Worm (Caenorhabditis elegans) whole organism, L1 larva: ENCODE measurements around the gene sdf-9.
A peak's percentile ranks its signal among the peaks of the same experiment; 100 is the strongest.

Experiments used
- C04F5.9 ChIP-seq: sonication (generic microtip); optimal IDR thresholded peaks from 2 replicates; lab custom pipeline; 2016; ENCODE audit warnings: missing genetic modification characterization, missing compliant biosample characterization
- F16B12.6 ChIP-seq: fragments of 150-350 bp; optimal IDR thresholded peaks from 2 replicates; lab custom pipeline; 2014; ENCODE audit warnings: missing biosample characterization, missing genetic modification characterization
- aly-2 ChIP-seq: fragments of 150-350 bp; optimal IDR thresholded peaks from 2 replicates; lab custom pipeline; 2014; ENCODE audit warnings: missing biosample characterization, missing genetic modification characterization
- ama-1 ChIP-seq: fragments of 150-350 bp; optimal IDR thresholded peaks from 2 replicates; lab custom pipeline; 2014
- blmp-1 ChIP-seq: fragments of 150-350 bp; optimal IDR thresholded peaks from 2 replicates; lab custom pipeline; 2014; ENCODE audit warnings: missing biosample characterization, missing genetic modification characterization
- ceh-88 ChIP-seq: fragments of 200-800 bp; sonication (Bioruptor generic); IDR thresholded peaks from 2 replicates; pipeline ENCODE4 v1.3.6; 2022; ENCODE audit warnings: missing genetic modification characterization, missing compliant biosample characterization
- dpl-1 ChIP-seq, 3 experiments: fragments of 150-350 bp in 2 of 3; sonication (generic microtip) in 1 of 3; optimal IDR thresholded peaks; 2 replicates each; lab custom pipeline; 2014 to 2017; ENCODE audit warnings: missing biosample characterization in 3 of 3, missing genetic modification characterization in 3 of 3, missing genetic modification reagents in 3 of 3
- dsc-1 ChIP-seq: sonication (generic microtip); optimal IDR thresholded peaks from 2 replicates; lab custom pipeline; 2016; ENCODE audit warnings: mild to moderate bottlenecking, missing genetic modification characterization, missing compliant biosample characterization
- efl-1 ChIP-seq, 4 experiments: fragments of 150-350 bp; optimal IDR thresholded peaks in 3 of 4; peaks in 1 of 4; 1 replicate in 1 of 4; 2 replicates in 3 of 4; lab custom pipeline; 2014; ENCODE audit warnings: missing biosample characterization in 2 of 4, missing genetic modification characterization in 2 of 4, missing genetic modification reagents in 2 of 4
- efl-3 ChIP-seq: fragments of 200-800 bp; sonication (Bioruptor generic); optimal IDR thresholded peaks from 2 replicates; lab custom pipeline; 2018; ENCODE audit warnings: mild to moderate bottlenecking, missing genetic modification characterization, missing compliant biosample characterization
- egl-13 ChIP-seq: sonication (generic microtip); optimal IDR thresholded peaks from 2 replicates; lab custom pipeline; 2016; ENCODE audit warnings: missing genotype, missing genetic modification reagents, missing genetic modification characterization, missing compliant biosample characterization
- elt-2 ChIP-seq: sonication (generic microtip); optimal IDR thresholded peaks from 2 replicates; lab custom pipeline; 2016; ENCODE audit warnings: missing genetic modification characterization, mild to moderate bottlenecking, inconsistent platforms, missing compliant biosample characterization, missing genetic modification reagents
- fkh-4 ChIP-seq: sonication (generic microtip); optimal IDR thresholded peaks from 2 replicates; lab custom pipeline; 2016; ENCODE audit warnings: missing compliant biosample characterization, missing genetic modification characterization, borderline replicate concordance
- fkh-8 ChIP-seq: sonication (generic microtip); optimal IDR thresholded peaks from 2 replicates; lab custom pipeline; 2016; ENCODE audit warnings: mild to moderate bottlenecking, missing genetic modification characterization, missing compliant biosample characterization
- fos-1 ChIP-seq: fragments of 150-350 bp; optimal IDR thresholded peaks from 2 replicates; lab custom pipeline; 2014; ENCODE audit warnings: missing biosample characterization, missing genetic modification characterization
- grh-1 ChIP-seq: fragments of 200-800 bp; sonication (Bioruptor generic); IDR thresholded peaks from 2 replicates; pipeline ENCODE4 v1.3.6; 2022; ENCODE audit warnings: missing genetic modification reagents, missing genetic modification characterization, missing compliant biosample characterization
- hlh-17 ChIP-seq: fragments of 200-800 bp; sonication (Bioruptor generic); optimal IDR thresholded peaks from 2 replicates; lab custom pipeline; 2018; ENCODE audit warnings: missing genetic modification characterization, mild to moderate bottlenecking, missing compliant biosample characterization, moderate library complexity, borderline replicate concordance
- hlh-4 ChIP-seq: sonication (generic microtip); optimal IDR thresholded peaks from 2 replicates; lab custom pipeline; 2016; ENCODE audit warnings: mild to moderate bottlenecking, missing genetic modification characterization, missing compliant biosample characterization
- isw-1 ChIP-seq: fragments of 200-800 bp; sonication (Bioruptor generic); IDR thresholded peaks from 2 replicates; pipeline ENCODE4 v1.3.6; 2022; ENCODE audit warnings: missing genetic modification characterization, missing compliant biosample characterization
- jun-1 ChIP-seq: fragments of 150-350 bp; optimal IDR thresholded peaks from 2 replicates; lab custom pipeline; 2014; ENCODE audit warnings: missing biosample characterization, missing genetic modification reagents, missing genetic modification characterization
- lin-13 ChIP-seq: fragments of 150-350 bp; optimal IDR thresholded peaks from 2 replicates; lab custom pipeline; 2014; ENCODE audit warnings: missing biosample characterization, missing genetic modification reagents, missing genetic modification characterization
- lin-14 ChIP-seq: fragments of 200-800 bp; sonication (Bioruptor generic); optimal IDR thresholded peaks from 2 replicates; lab custom pipeline; 2018; ENCODE audit warnings: mild to moderate bottlenecking, missing genetic modification characterization, moderate library complexity, missing compliant biosample characterization
- lin-35 ChIP-seq, 2 experiments: fragments of 150-350 bp; optimal IDR thresholded peaks; 2 replicates each; lab custom pipeline; 2014; ENCODE audit warnings: missing biosample characterization in 2 of 2, missing genetic modification characterization in 2 of 2, missing genetic modification reagents in 2 of 2
- lsy-2 ChIP-seq, 2 experiments: fragments of 150-350 bp; optimal IDR thresholded peaks; 2 replicates each; lab custom pipeline; 2014; ENCODE audit warnings: missing biosample characterization in 2 of 2, missing genetic modification characterization in 2 of 2
- mep-1 ChIP-seq: fragments of 150-350 bp; optimal IDR thresholded peaks from 2 replicates; lab custom pipeline; 2014; ENCODE audit warnings: missing biosample characterization, missing genetic modification characterization
- nhr-19 ChIP-seq: fragments of 200-800 bp; sonication (Bioruptor generic); conservative IDR thresholded peaks from 2 replicates; pipeline ENCODE4 v1.3.6; 2022; ENCODE audit warnings: missing genetic modification characterization, missing compliant biosample characterization
- nhr-20 ChIP-seq: sonication (generic microtip); optimal IDR thresholded peaks from 2 replicates; lab custom pipeline; 2016; ENCODE audit warnings: mild to moderate bottlenecking, missing genetic modification characterization, missing compliant biosample characterization
- nhr-237 ChIP-seq: fragments of 150-350 bp; optimal IDR thresholded peaks from 2 replicates; lab custom pipeline; 2014; ENCODE audit warnings: missing biosample characterization, missing genetic modification characterization
- nhr-28 ChIP-seq: fragments of 150-350 bp; optimal IDR thresholded peaks from 2 replicates; lab custom pipeline; 2014; ENCODE audit warnings: missing biosample characterization, missing genetic modification characterization
- nhr-47 ChIP-seq: sonication (generic microtip); optimal IDR thresholded peaks from 2 replicates; lab custom pipeline; 2016; ENCODE audit warnings: mild to moderate bottlenecking, missing genetic modification characterization, moderate library complexity, missing compliant biosample characterization
- nhr-71 ChIP-seq: sonication (generic microtip); optimal IDR thresholded peaks from 2 replicates; lab custom pipeline; 2016; ENCODE audit warnings: mild to moderate bottlenecking, missing genetic modification characterization, moderate library complexity, missing compliant biosample characterization
- nhr-76 ChIP-seq: sonication (generic microtip); optimal IDR thresholded peaks from 2 replicates; lab custom pipeline; 2017; ENCODE audit warnings: missing biosample characterization, missing genetic modification characterization
- nhr-85 ChIP-seq: sonication (generic microtip); peaks from one replicate; lab custom pipeline; 2016; ENCODE audit warnings: missing genetic modification characterization, inconsistent platforms, missing compliant biosample characterization
- pax-3 ChIP-seq: fragments of 200-800 bp; sonication (Bioruptor generic); optimal IDR thresholded peaks from 2 replicates; lab custom pipeline; 2018; ENCODE audit warnings: mild to moderate bottlenecking, missing genetic modification characterization, moderate library complexity, missing compliant biosample characterization
- skn-1 ChIP-seq: fragments of 150-350 bp; optimal IDR thresholded peaks from 2 replicates; lab custom pipeline; 2014; ENCODE audit warnings: missing biosample characterization, missing genetic modification characterization
- snpc-4 ChIP-seq: fragments of 150-350 bp; optimal IDR thresholded peaks from 2 replicates; lab custom pipeline; 2014; ENCODE audit warnings: missing biosample characterization, missing genetic modification characterization
- snu-23 ChIP-seq: sonication (generic microtip); optimal IDR thresholded peaks from 2 replicates; lab custom pipeline; 2016; ENCODE audit warnings: missing genetic modification characterization, missing compliant biosample characterization
- sox-4 ChIP-seq: sonication (generic microtip); optimal IDR thresholded peaks from 2 replicates; lab custom pipeline; 2016; ENCODE audit warnings: missing genetic modification characterization, missing compliant biosample characterization
- sup-37 ChIP-seq: fragments of 200-800 bp; sonication (Bioruptor generic); optimal IDR thresholded peaks from 2 replicates; lab custom pipeline; 2018; ENCODE audit warnings: mild to moderate bottlenecking, missing genetic modification characterization, missing compliant biosample characterization
- tbx-2 ChIP-seq: sonication (generic microtip); optimal IDR thresholded peaks from 2 replicates; lab custom pipeline; 2016; ENCODE audit warnings: missing genetic modification characterization, missing compliant biosample characterization
- unc-98 ChIP-seq: fragments of 200-800 bp; sonication (Bioruptor generic); IDR thresholded peaks from 2 replicates; pipeline ENCODE4 v1.3.6; 2022; ENCODE audit warnings: missing genetic modification characterization, missing compliant biosample characterization
- xbp-1 ChIP-seq: sonication (generic microtip); optimal IDR thresholded peaks from 2 replicates; lab custom pipeline; 2016; ENCODE audit warnings: missing genetic modification characterization, missing compliant biosample characterization
- ztf-4 ChIP-seq: fragments of 150-350 bp; optimal IDR thresholded peaks from 2 replicates; lab custom pipeline; 2014; ENCODE audit warnings: missing biosample characterization, missing genetic modification characterization

sdf-9 gene

ce11 chrV:20789105-20789504, 8.9 kb upstream of the sdf-9 start, which contains the start of gene tpan-1 (continued):
- TF ChIP-seq grh-1 (no peak), fkh-8 (peak; percentile 83), egl-13 (tag; lab: Kevin White, UChicago) (peak; percentile 43), aly-2 (tag; lab: Kevin White, UChicago) (no peak), tbx-2 (peak; percentile 76), dpl-1 (GFP tag; optimal IDR thresholded peaks at IDR 0.05; lab: Kevin White, UChicago) (peak in 1 of 3 experiments; percentile 27), ztf-4 (tag; lab: Kevin White, UChicago) (no peak), fos-1 (tag; lab: Kevin White, UChicago) (no peak), jun-1 (tag; lab: Kevin White, UChicago) (no peak), nhr-71 (tag; lab: Kevin White, UChicago) (peak; percentile 68), elt-2 (tag; lab: Kevin White, UChicago) (no peak), unc-98 (GFP tag; lab: Robert Waterston, UW) (no peak), F16B12.6 (tag; lab: Kevin White, UChicago) (no peak), snu-23 (GFP tag; lab: Kevin White, UChicago) (peak; percentile 58), isw-1 (peak; percentile 40), lin-13 (no peak), hlh-4 (tag; lab: Kevin White, UChicago) (no peak), nhr-19 (GFP tag; lab: Robert Waterston, UW) (peak; percentile 36; the same call in 1 of the 2 replicates), hlh-17 (no peak), pax-3 (tag; lab: Kevin White, UChicago) (peak; percentile 25), xbp-1 (tag; lab: Kevin White, UChicago) (peak; percentile 43), fkh-4 (tag; lab: Kevin White, UChicago) (no peak), lsy-2 (tag; optimal IDR thresholded peaks at IDR 0.05; lab: Kevin White, UChicago) (peak in 1 of 2 experiments; percentile 49), nhr-85 (tag; lab: Kevin White, UChicago) (no peak), ama-1 (no peak), ceh-88 (0 out of 2 replicates have a peak, but pooled peaks have one; percentile 37), lin-14 (peak; percentile 92), nhr-28 (no peak), nhr-20 (peak; percentile 7), nhr-76 (tag; lab: Kevin White, UChicago) (no peak), efl-3 (GFP tag; lab: Kevin White, UChicago) (no peak)

- peak; percentile 61 for TF ChIP-seq snpc-4 (tag; lab: Kevin White, UChicago)
- TF ChIP-seq nhr-47 (tag; lab: Kevin White, UChicago) = peak; percentile 14
- TF ChIP-seq grh-1 = peak; percentile 24; the same call in 1 of the 2 replicates
- TF ChIP-seq sup-37 (GFP tag; lab: Kevin White, UChicago) = no peak
- TF ChIP-seq sox-4 (tag; lab: Kevin White, UChicago) = no peak
Observed at ce11 chrV:20790011-20790410, 8.0 kb upstream of the sdf-9 start, which contains the start of gene Y44A6D.1. Gene Y44A6D.1 (minus strand): TSS chrV:20790033.

DNA sequence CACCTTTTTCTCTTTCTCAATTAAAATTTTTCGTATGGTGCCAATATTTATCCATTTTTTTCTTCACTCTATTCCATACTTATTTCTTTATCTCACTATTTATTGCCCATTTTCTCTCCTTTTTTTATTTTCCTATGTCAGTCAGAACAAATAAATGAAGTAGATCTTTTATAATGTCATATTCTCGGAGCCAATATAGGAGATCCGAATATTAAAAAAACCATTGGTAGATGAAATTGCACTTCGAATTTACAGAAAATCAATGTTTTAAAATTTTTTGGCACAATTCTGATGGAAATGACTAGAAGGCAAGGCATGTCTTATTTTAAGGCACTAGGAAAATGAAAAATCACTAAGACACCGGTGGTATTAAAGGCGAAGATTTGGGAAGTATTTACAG, 7.4 kb upstream of the sdf-9 start:
- TF ChIP-seq nhr-19 (GFP tag; lab: Robert Waterston, UW) (no peak), nhr-237 (tag; lab: Kevin White, UChicago) (no peak), mep-1 (tag; lab: Kevin White, UChicago) (no peak), F16B12.6 (tag; lab: Kevin White, UChicago) (no peak)
- TF ChIP-seq, all 84 proteins: peak for 0

- no peak for TF ChIP-seq efl-1 (optimal IDR thresholded peaks at IDR 0.05; lab: Kevin White, UChicago)
- TF ChIP-seq efl-1 (GFP tag; optimal IDR thresholded peaks at IDR 0.05 in 1 of 2; lab: Kevin White, UChicago) = peak in 1 of 2 experiments; percentile 68
- no peak for TF ChIP-seq skn-1 (tag; lab: Kevin White, UChicago)
- peak; percentile 46 for TF ChIP-seq elt-2 (tag; lab: Kevin White, UChicago)
- TF ChIP-seq blmp-1 (tag; lab: Kevin White, UChicago) = no peak
- TF ChIP-seq lin-35 (GFP tag; optimal IDR thresholded peaks at IDR 0.05; lab: Kevin White, UChicago) = peak in 1 of 2 experiments; percentile 10
- no peak for TF ChIP-seq pax-3 (tag; lab: Kevin White, UChicago)
- peak; percentile 19 for TF ChIP-seq dsc-1 (tag; lab: Kevin White, UChicago)
- no peak for TF ChIP-seq C04F5.9
Observed at ce11 chrV:20792371-20792890, 5.6 kb upstream of the sdf-9 start, which contains the start of gene Y44A6D.3. Gene Y44A6D.3 (minus strand): TSS chrV:20792421.
